Worm (Caenorhabditis elegans) whole organism, L3 larva: ENCODE results near the gene clec-239.
"Not testable (repeated sequence)": the region's sequence is repeated elsewhere in the genome, so short reads cannot be mapped to it uniquely, and the experiment has no call there.

ENCODE experiments used
- ZK546.5 ChIP-seq: sonication (generic microtip); optimal IDR thresholded peaks from 2 replicates; lab custom pipeline; 2017; ENCODE audit warnings: missing biosample characterization, missing genetic modification characterization
- aly-2 ChIP-seq: fragments of 150-350 bp; optimal IDR thresholded peaks from 2 replicates; lab custom pipeline; 2014; ENCODE audit warnings: missing biosample characterization, missing genetic modification characterization
- ama-1 ChIP-seq: fragments of 150-350 bp; optimal IDR thresholded peaks from 2 replicates; lab custom pipeline; 2018
- ceh-16 ChIP-seq: sonication (generic microtip); optimal IDR thresholded peaks from 2 replicates; lab custom pipeline; 2017; ENCODE audit warnings: missing biosample characterization, missing genetic modification characterization
- ceh-28 ChIP-seq: fragments of 150-350 bp; optimal IDR thresholded peaks from 2 replicates; lab custom pipeline; 2014; ENCODE audit warnings: missing biosample characterization, missing genetic modification reagents, missing genetic modification characterization
- ceh-82 ChIP-seq: fragments of 150-350 bp; optimal IDR thresholded peaks from 2 replicates; lab custom pipeline; 2014; ENCODE audit warnings: missing biosample characterization, missing genetic modification characterization
- ceh-9 ChIP-seq: sonication (generic microtip); optimal IDR thresholded peaks from 2 replicates; lab custom pipeline; 2018; ENCODE audit warnings: missing biosample characterization, missing genetic modification characterization
- daf-12 ChIP-seq: fragments of 150-350 bp; optimal IDR thresholded peaks from 2 replicates; lab custom pipeline; 2014; ENCODE audit warnings: missing biosample characterization, missing genetic modification reagents, missing genetic modification characterization
- egl-27 ChIP-seq: sonication (generic microtip); optimal IDR thresholded peaks from 4 replicates; lab custom pipeline; 2017; ENCODE audit warnings: missing biosample characterization, missing genetic modification reagents, missing genetic modification characterization
- egl-5 ChIP-seq: fragments of 150-350 bp; optimal IDR thresholded peaks from 2 replicates; lab custom pipeline; 2017; ENCODE audit warnings: missing biosample characterization, missing genetic modification reagents, missing genetic modification characterization, inconsistent platforms
- elt-1 ChIP-seq: fragments of 150-350 bp; optimal IDR thresholded peaks from 2 replicates; lab custom pipeline; 2014; ENCODE audit warnings: missing biosample characterization, missing genetic modification characterization
- elt-2 ChIP-seq: sonication (generic microtip); optimal IDR thresholded peaks from 2 replicates; lab custom pipeline; 2016; ENCODE audit warnings: missing genetic modification reagents, mild to moderate bottlenecking, missing genetic modification characterization, missing compliant biosample characterization
- fkh-10 ChIP-seq: sonication (generic microtip); optimal IDR thresholded peaks from 2 replicates; lab custom pipeline; 2017; ENCODE audit warnings: missing biosample characterization, missing genetic modification reagents, missing genetic modification characterization
- fkh-2 ChIP-seq: fragments of 150-350 bp; optimal IDR thresholded peaks from 2 replicates; lab custom pipeline; 2014; ENCODE audit warnings: missing biosample characterization, missing genetic modification reagents, missing genetic modification characterization
- fos-1 ChIP-seq: fragments of 150-350 bp; optimal IDR thresholded peaks from 2 replicates; lab custom pipeline; 2014; ENCODE audit warnings: missing biosample characterization, missing genetic modification characterization
- hmg-11 ChIP-seq: sonication (generic microtip); optimal IDR thresholded peaks from 2 replicates; lab custom pipeline; 2016; ENCODE audit warnings: missing genetic modification characterization, missing compliant biosample characterization
- jun-1 ChIP-seq: fragments of 150-350 bp; optimal IDR thresholded peaks from 2 replicates; lab custom pipeline; 2014; ENCODE audit warnings: missing biosample characterization, missing genetic modification reagents, missing genetic modification characterization
- lin-15B ChIP-seq: fragments of 150-350 bp; optimal IDR thresholded peaks from 2 replicates; lab custom pipeline; 2014; ENCODE audit warnings: missing biosample characterization, missing genetic modification characterization
- lin-39 ChIP-seq: fragments of 150-350 bp; optimal IDR thresholded peaks from 2 replicates; lab custom pipeline; 2018; ENCODE audit warnings: missing biosample characterization, missing genetic modification reagents, missing genetic modification characterization
- lsy-12 ChIP-seq: sonication (generic microtip); optimal IDR thresholded peaks from 2 replicates; lab custom pipeline; 2016; ENCODE audit warnings: mild to moderate bottlenecking, missing genetic modification characterization, missing compliant biosample characterization
- mdl-1 ChIP-seq: fragments of 150-350 bp; optimal IDR thresholded peaks from 2 replicates; lab custom pipeline; 2014; ENCODE audit warnings: missing biosample characterization, missing genetic modification characterization
- nfya-1 ChIP-seq: sonication (generic microtip); optimal IDR thresholded peaks from 2 replicates; lab custom pipeline; 2017; ENCODE audit warnings: missing genetic modification characterization, mild to moderate bottlenecking, missing compliant biosample characterization, antibody characterized with exemption, moderate library complexity; ENCODE audit not compliant: insufficient read depth
- nhr-11 ChIP-seq: fragments of 150-350 bp; optimal IDR thresholded peaks from 2 replicates; lab custom pipeline; 2014; ENCODE audit warnings: missing biosample characterization, missing genetic modification characterization
- nhr-12 ChIP-seq: fragments of 150-350 bp; optimal IDR thresholded peaks from 2 replicates; lab custom pipeline; 2014; ENCODE audit warnings: missing biosample characterization, missing genetic modification characterization
- nhr-23 ChIP-seq: fragments of 150-350 bp; optimal IDR thresholded peaks from 2 replicates; lab custom pipeline; 2014; ENCODE audit warnings: missing biosample characterization, missing genetic modification reagents, missing genetic modification characterization
- nhr-237 ChIP-seq: fragments of 150-350 bp; optimal IDR thresholded peaks from 2 replicates; lab custom pipeline; 2014; ENCODE audit warnings: missing biosample characterization, missing genetic modification characterization
- nhr-25 ChIP-seq: sonication (generic microtip); optimal IDR thresholded peaks from 2 replicates; lab custom pipeline; 2017; ENCODE audit warnings: missing biosample characterization, missing genetic modification characterization
- nhr-28 ChIP-seq: fragments of 150-350 bp; optimal IDR thresholded peaks from 2 replicates; lab custom pipeline; 2014; ENCODE audit warnings: missing biosample characterization, missing genetic modification characterization
- nhr-43 ChIP-seq: sonication (generic microtip); optimal IDR thresholded peaks from 2 replicates; lab custom pipeline; 2016; ENCODE audit warnings: mild to moderate bottlenecking, missing genetic modification characterization, missing compliant biosample characterization; ENCODE audit not compliant: poor library complexity, severe bottlenecking
- nhr-67 ChIP-seq: fragments of 150-350 bp; optimal IDR thresholded peaks from 2 replicates; lab custom pipeline; 2014; ENCODE audit warnings: missing biosample characterization, missing genetic modification characterization
- nhr-76 ChIP-seq: fragments of 150-350 bp; sonication (generic microtip); optimal IDR thresholded peaks from 5 replicates; lab custom pipeline; 2014; ENCODE audit warnings: missing biosample characterization, missing genetic modification characterization
- nhr-77 ChIP-seq: fragments of 150-350 bp; optimal IDR thresholded peaks from 2 replicates; lab custom pipeline; 2014; ENCODE audit warnings: missing biosample characterization, missing genetic modification characterization
- pha-4 ChIP-seq: fragments of 150-350 bp; optimal IDR thresholded peaks from 2 replicates; lab custom pipeline; 2014; ENCODE audit warnings: missing biosample characterization, missing genetic modification reagents, missing genetic modification characterization
- pqm-1 ChIP-seq: fragments of 150-350 bp; optimal IDR thresholded peaks from 2 replicates; lab custom pipeline; 2017; ENCODE audit warnings: missing biosample characterization, missing genetic modification characterization, inconsistent platforms
- sea-2 ChIP-seq: fragments of 150-350 bp; sonication (generic microtip); optimal IDR thresholded peaks from 4 replicates; lab custom pipeline; 2014; ENCODE audit warnings: missing biosample characterization, missing genetic modification reagents, missing genetic modification characterization
- skn-1 ChIP-seq: fragments of 150-350 bp; optimal IDR thresholded peaks from 2 replicates; lab custom pipeline; 2014; ENCODE audit warnings: missing biosample characterization, missing genetic modification characterization
- snpc-4 ChIP-seq: fragments of 150-350 bp; optimal IDR thresholded peaks from 2 replicates; lab custom pipeline; 2014; ENCODE audit warnings: missing biosample characterization, missing genetic modification characterization
- unc-39 ChIP-seq: sonication (generic microtip); optimal IDR thresholded peaks from 4 replicates; lab custom pipeline; 2017; ENCODE audit warnings: missing biosample characterization, missing genetic modification characterization
- unc-62 ChIP-seq: fragments of 150-350 bp; sonication (generic microtip); optimal IDR thresholded peaks from 4 replicates; lab custom pipeline; 2014; ENCODE audit warnings: missing biosample characterization, missing genetic modification reagents, missing genetic modification characterization
- zag-1 ChIP-seq: fragments of 150-350 bp; optimal IDR thresholded peaks from 2 replicates; lab custom pipeline; 2014; ENCODE audit warnings: missing biosample characterization, missing genetic modification characterization
- ztf-11 ChIP-seq: fragments of 150-350 bp; optimal IDR thresholded peaks from 2 replicates; lab custom pipeline; 2014; ENCODE audit warnings: missing biosample characterization, missing genetic modification characterization
- ztf-4 ChIP-seq: fragments of 150-350 bp; optimal IDR thresholded peaks from 2 replicates; lab custom pipeline; 2014; ENCODE audit warnings: missing biosample characterization, missing genetic modification characterization

Gene clec-239

ce11 chrV:16949609-16950008, 6.7 kb upstream of the clec-239 start, which contains the start of gene fbxa-111:
fbxa-111 (minus strand) TSS chrV:16949709.
- not testable (repeated sequence) for TF ChIP-seq hmg-11; pha-4; pqm-1 (tag; lab: Kevin White, UChicago)

- TF ChIP-seq ztf-4 (tag; lab: Kevin White, UChicago) (no peak), pha-4 (no peak), elt-2 (no peak), lsy-12 (no peak), pqm-1 (tag; lab: Kevin White, UChicago) (no peak), ceh-9 (tag; lab: Kevin White, UChicago) (no peak), lin-15B (tag; lab: Kevin White, UChicago) (no peak), egl-27 (no peak), hmg-11 (no peak), nhr-28 (tag; lab: Kevin White, UChicago) (no peak), nhr-67 (tag; lab: Kevin White, UChicago) (no peak), jun-1 (no peak), ama-1 (lab: Kevin White, UChicago) (no peak), lin-39 (no peak), nhr-23 (tag; lab: Kevin White, UChicago) (no peak), nhr-12 (tag; lab: Kevin White, UChicago) (no peak), aly-2 (no peak), unc-62 (GFP tag; lab: Kevin White, UChicago) (no peak)
- TF ChIP-seq, all 47 proteins: peak for 0
Observed at ce11 chrV:16950036-16950435, 6.3 kb upstream of the clec-239 start.

ce11 chrV:16951504-16951903, 4.8 kb upstream of the clec-239 start, which contains the start of gene clec-238:
clec-238 (plus strand) TSS chrV:16951804.
- TF ChIP-seq ceh-16 (tag; lab: Kevin White, UChicago) (no peak), nhr-11 (tag; lab: Kevin White, UChicago) (no peak), fos-1 (tag; lab: Kevin White, UChicago) (no peak), nhr-25 (tag; lab: Kevin White, UChicago) (no peak), lsy-12 (no peak), nhr-28 (tag; lab: Kevin White, UChicago) (no peak), ZK546.5 (tag; lab: Kevin White, UChicago) (no peak), ztf-11 (tag; lab: Kevin White, UChicago) (no peak), fkh-2 (no peak), ama-1 (lab: Kevin White, UChicago) (no peak), mdl-1 (no peak), unc-39 (tag; lab: Kevin White, UChicago) (no peak)

DNA sequence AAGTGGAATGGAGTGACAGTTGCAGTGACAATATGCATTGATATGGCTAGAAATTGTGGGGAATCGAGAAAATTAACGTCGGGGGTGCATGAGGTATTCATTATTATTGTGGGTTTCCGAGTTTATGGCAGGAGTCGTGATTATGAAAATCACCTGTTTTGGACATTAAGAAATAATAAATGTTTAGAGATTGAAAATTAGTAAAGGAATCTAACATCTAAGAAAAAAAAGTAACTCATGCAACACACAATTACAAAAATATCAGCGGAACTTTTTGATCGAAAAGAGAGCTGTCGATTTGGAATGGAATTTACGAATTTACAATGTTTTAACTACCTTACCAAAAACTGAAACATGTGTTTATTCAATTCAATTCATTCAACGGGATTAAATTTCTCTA, 1.6 kb upstream of the clec-239 start, which contains the start of gene srh-206:
srh-206 (minus strand) TSS at position 101 of the 400 bp plus-strand sequence.
- TF ChIP-seq nhr-43 (no peak), snpc-4 (tag; lab: Kevin White, UChicago) (no peak), nhr-76 (tag; lab: Kevin White, UChicago) (no peak), nhr-67 (tag; lab: Kevin White, UChicago) (no peak), nhr-23 (tag; lab: Kevin White, UChicago) (no peak), egl-5 (tag; lab: Kevin White, UChicago) (no peak)

DNA sequence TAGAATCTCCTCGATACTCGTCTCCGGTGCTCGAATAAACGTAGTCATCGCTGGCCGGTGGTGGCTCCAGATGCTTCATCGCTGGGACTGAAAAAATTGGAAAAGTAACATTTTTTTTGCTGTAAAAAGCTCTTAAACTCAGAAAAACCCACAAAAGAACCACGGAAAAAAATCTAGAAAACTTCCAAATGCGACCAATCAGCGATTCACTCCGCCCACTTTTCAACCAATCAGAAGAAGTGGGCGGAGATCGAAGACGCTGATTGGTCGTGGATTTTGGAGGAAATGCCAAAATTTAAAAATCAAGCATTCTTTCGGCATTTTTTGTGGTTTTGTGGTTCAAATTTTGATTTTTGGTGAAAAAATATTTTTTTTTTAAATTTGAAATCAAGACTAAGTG, 2.6 kb downstream of the clec-239 start:
- TF ChIP-seq skn-1 (tag; lab: Kevin White, UChicago) (peak; percentile 15), elt-2 (no peak), nfya-1 (peak; percentile 93)

DNA sequence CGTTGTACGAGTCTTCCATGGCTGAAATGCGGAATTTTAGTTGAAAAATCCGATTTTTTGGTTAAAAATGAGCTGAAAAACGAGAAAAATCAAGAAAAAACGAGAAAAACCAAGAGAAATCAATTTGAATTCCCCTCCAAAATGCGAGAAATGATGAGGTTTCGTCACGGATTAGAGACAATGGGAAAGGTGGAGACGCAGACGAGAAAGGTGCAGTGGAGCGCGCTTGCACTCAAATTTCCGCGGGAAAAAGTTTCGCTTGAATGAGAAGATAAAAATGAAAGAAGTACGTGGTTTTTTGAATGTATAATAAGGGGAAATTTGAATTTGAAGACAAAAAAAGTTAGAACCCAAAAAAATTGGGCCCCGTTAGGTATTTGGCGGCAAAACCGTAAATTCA, 9.3 kb downstream of the clec-239 start, which contains the start of gene efl-1:
efl-1 (minus strand) TSS at position 21 of the 400 bp plus-strand sequence.
- TF ChIP-seq lin-15B (tag; lab: Kevin White, UChicago): peak; percentile 94
- peak; percentile 50 for TF ChIP-seq hmg-11
- peak; percentile 83 for TF ChIP-seq fkh-10 (GFP tag; lab: Kevin White, UChicago)
- TF ChIP-seq nhr-77 (tag; lab: Kevin White, UChicago): peak; percentile 36
- TF ChIP-seq aly-2: no peak
- TF ChIP-seq nhr-12 (tag; lab: Kevin White, UChicago): no peak
- peak; percentile 85 for TF ChIP-seq ceh-82 (tag; lab: Kevin White, UChicago)
- TF ChIP-seq nhr-43: no peak
- TF ChIP-seq zag-1 (tag; lab: Kevin White, UChicago): no peak
- peak; percentile 92 for TF ChIP-seq nfya-1
- TF ChIP-seq ceh-28 (tag; lab: Kevin White, UChicago): peak; percentile 82
- TF ChIP-seq ZK546.5 (tag; lab: Kevin White, UChicago): no peak
- peak; percentile 67 for TF ChIP-seq jun-1
- TF ChIP-seq daf-12: no peak
- TF ChIP-seq sea-2 (GFP tag; lab: Kevin White, UChicago): no peak
- no peak for TF ChIP-seq elt-1 (tag; lab: Kevin White, UChicago)
- TF ChIP-seq pqm-1 (tag; lab: Kevin White, UChicago): peak; percentile 78
- TF ChIP-seq lsy-12: peak; percentile 47
- TF ChIP-seq ztf-11 (tag; lab: Kevin White, UChicago): no peak
- peak; percentile 64 for TF ChIP-seq elt-2
- peak; percentile 35 for TF ChIP-seq unc-62 (GFP tag; lab: Kevin White, UChicago)
- TF ChIP-seq snpc-4 (tag; lab: Kevin White, UChicago): peak; percentile 93
- peak; percentile 7 for TF ChIP-seq fos-1 (tag; lab: Kevin White, UChicago)
- TF ChIP-seq nhr-237 (tag; lab: Kevin White, UChicago): no peak
- no peak for TF ChIP-seq ceh-9 (tag; lab: Kevin White, UChicago)
- peak; percentile 92 for TF ChIP-seq lin-39
- peak; percentile 63 for TF ChIP-seq ama-1 (lab: Kevin White, UChicago)
